Fruit fly (Drosophila melanogaster) whole organism, embryonic: Measurements from ENCODE around the gene shv.

Source experiments
- Awh ChIP-seq: fragments of 200-800 bp; sonication (Bioruptor generic); IDR thresholded peaks from 2 replicates; pipeline ENCODE4, ENCODE4 v1.3.6; 2022; ENCODE audit warnings: missing biosample characterization, missing genetic modification characterization
- CG10209 ChIP-seq: fragments of 200-800 bp; sonication (Bioruptor generic); optimal IDR thresholded peaks from 3 replicates; lab custom pipeline; 2017; ENCODE audit warnings: missing biosample characterization, mild to moderate bottlenecking, missing genetic modification characterization, missing genetic modification reagents
- CG11504 ChIP-seq: fragments of 200-800 bp; sonication (Bioruptor generic); optimal IDR thresholded peaks from 3 replicates; lab custom pipeline; 2019; ENCODE audit warnings: missing biosample characterization, mild to moderate bottlenecking, missing genetic modification characterization, moderate library complexity
- CG12071 ChIP-seq: fragments of 200-800 bp; sonication (Bioruptor generic); optimal IDR thresholded peaks from 3 replicates; lab custom pipeline; 2018; ENCODE audit warnings: missing biosample characterization, mild to moderate bottlenecking, missing genetic modification characterization
- CG12769 ChIP-seq: fragments of 200-800 bp; sonication (Bioruptor generic); optimal IDR thresholded peaks from 2 replicates; lab custom pipeline; 2019; ENCODE audit warnings: missing biosample characterization, mild to moderate bottlenecking, missing genetic modification characterization, moderate library complexity
- CG15696 ChIP-seq: fragments of 200-800 bp; sonication (Bioruptor generic); optimal IDR thresholded peaks from 2 replicates; lab custom pipeline; 2019; ENCODE audit warnings: missing biosample characterization, mild to moderate bottlenecking, missing genetic modification characterization, moderate library complexity
- CG1603 ChIP-seq: fragments of 200-800 bp; sonication (Bioruptor generic); optimal IDR thresholded peaks from 2 replicates; lab custom pipeline; 2019; ENCODE audit warnings: missing biosample characterization, mild to moderate bottlenecking, missing genetic modification characterization, moderate library complexity
- CG16815 ChIP-seq: fragments of 200-800 bp; sonication (Bioruptor generic); optimal IDR thresholded peaks from 3 replicates; lab custom pipeline; 2017; ENCODE audit warnings: missing biosample characterization, mild to moderate bottlenecking, missing genetic modification characterization
- CG17328 ChIP-seq: fragments of 200-800 bp; sonication (Bioruptor generic); IDR thresholded peaks from 2 replicates; pipeline ENCODE4 v1.3.6; 2022; ENCODE audit warnings: missing biosample characterization, missing genetic modification characterization
- CG18599 ChIP-seq: fragments of 200-800 bp; sonication (Bioruptor generic); optimal IDR thresholded peaks from 3 replicates; lab custom pipeline; 2017; ENCODE audit warnings: missing biosample characterization, missing genetic modification characterization, mild to moderate bottlenecking, moderate library complexity, missing genetic modification reagents
- CG2129 ChIP-seq: fragments of 200-800 bp; sonication (Bioruptor generic); IDR thresholded peaks from 2 replicates; pipeline ENCODE4 v1.3.6; 2022; ENCODE audit warnings: missing biosample characterization, missing genetic modification characterization; ENCODE audit not compliant: partially characterized antibody
- CG2678 ChIP-seq: fragments of 200-800 bp; sonication (Bioruptor generic); optimal IDR thresholded peaks from 3 replicates; lab custom pipeline; 2019; ENCODE audit warnings: missing biosample characterization, mild to moderate bottlenecking, missing genetic modification characterization, moderate library complexity
- CG32532 ChIP-seq: fragments of 200-800 bp; sonication (Bioruptor generic); IDR thresholded peaks from 2 replicates; pipeline ENCODE4 v1.3.6; 2022; ENCODE audit warnings: missing biosample characterization, missing genetic modification characterization
- CG34224 ChIP-seq: fragments of 200-800 bp; sonication (Bioruptor generic); IDR thresholded peaks from 3 replicates; pipeline ENCODE4 v1.3.6; 2022; ENCODE audit warnings: missing biosample characterization, missing genetic modification characterization; ENCODE audit not compliant: partially characterized antibody
- CG5953 ChIP-seq: fragments of 200-800 bp; sonication (Bioruptor generic); IDR thresholded peaks from 2 replicates; pipeline ENCODE4 v1.3.6; 2022; ENCODE audit warnings: missing biosample characterization, missing genetic modification characterization
- CG6683 ChIP-seq: fragments of 200-800 bp; sonication (Bioruptor generic); optimal IDR thresholded peaks from 2 replicates; lab custom pipeline; 2017; ENCODE audit warnings: missing biosample characterization, mild to moderate bottlenecking, missing genetic modification characterization, missing genetic modification reagents
- CG7786 ChIP-seq: fragments of 200-800 bp; sonication (Bioruptor generic); optimal IDR thresholded peaks from 2 replicates; lab custom pipeline; 2016; ENCODE audit warnings: missing biosample characterization, missing genetic modification characterization
- CG8281 ChIP-seq: fragments of 200-800 bp; sonication (Bioruptor generic); optimal IDR thresholded peaks from 2 replicates; lab custom pipeline; 2018; ENCODE audit warnings: missing biosample characterization, mild to moderate bottlenecking, missing genetic modification characterization, moderate library complexity
- CG8290 ChIP-seq, 3 experiments: fragments of 200-800 bp; sonication (Bioruptor generic); optimal IDR thresholded peaks; 2 replicates each; lab custom pipeline; 2016 to 2019; ENCODE audit warnings: missing biosample characterization in 3 of 3, missing genetic modification characterization in 3 of 3, mild to moderate bottlenecking in 2 of 3, moderate library complexity in 1 of 3
- CG9876 ChIP-seq: fragments of 200-800 bp; sonication (Bioruptor generic); optimal IDR thresholded peaks from 2 replicates; lab custom pipeline; 2016; ENCODE audit warnings: missing biosample characterization, missing genetic modification characterization
- D ChIP-seq, 2 experiments: fragments of 200-800 bp in 1 of 2; fragments of >200 bp in 1 of 2; sonication (Bioruptor generic) in 1 of 2; optimal IDR thresholded peaks; 2 replicates in 1 of 2; 3 replicates in 1 of 2; lab custom pipeline; 2017; ENCODE audit warnings: mild to moderate bottlenecking in 1 of 2, missing biosample characterization in 1 of 2, missing genetic modification characterization in 1 of 2, missing genetic modification reagents in 1 of 2
- D19B ChIP-seq: fragments of 200-800 bp; sonication (Bioruptor generic); optimal IDR thresholded peaks from 2 replicates; lab custom pipeline; 2017; ENCODE audit warnings: missing biosample characterization, mild to moderate bottlenecking, missing genetic modification characterization
- Doc2 ChIP-seq: fragments of 200-800 bp; sonication (Bioruptor generic); IDR thresholded peaks from 2 replicates; pipeline ENCODE4 v1.3.6; 2022; ENCODE audit warnings: missing biosample characterization, missing genetic modification characterization
- GATAe ChIP-seq: fragments of 200-800 bp; sonication (Bioruptor generic); conservative IDR thresholded peaks from 2 replicates; pipeline ENCODE4 v1.3.6; 2022; ENCODE audit warnings: missing biosample characterization, missing genetic modification characterization
- HHEX ChIP-seq: fragments of 200-800 bp; sonication (Bioruptor generic); optimal IDR thresholded peaks from 3 replicates; lab custom pipeline; 2017; ENCODE audit warnings: missing biosample characterization, mild to moderate bottlenecking, missing genetic modification characterization, missing genetic modification reagents
- Hand ChIP-seq: fragments of 200-800 bp; sonication (Bioruptor generic); optimal IDR thresholded peaks from 2 replicates; lab custom pipeline; 2017; ENCODE audit warnings: mild to moderate bottlenecking, missing biosample characterization, missing genetic modification reagents, missing genetic modification characterization
- Hr3 ChIP-seq: fragments of 200-800 bp; sonication (Bioruptor generic); optimal IDR thresholded peaks from 3 replicates; lab custom pipeline; 2016; ENCODE audit warnings: missing biosample characterization, missing genetic modification characterization
- Hsf ChIP-seq: fragments of 200-800 bp; sonication (Bioruptor generic); optimal IDR thresholded peaks from 3 replicates; lab custom pipeline; 2016; ENCODE audit warnings: missing biosample characterization, missing genetic modification characterization
- Max ChIP-seq: fragments of 200-800 bp; sonication (Bioruptor generic); optimal IDR thresholded peaks from 2 replicates; lab custom pipeline; 2016; ENCODE audit warnings: missing biosample characterization, mild to moderate bottlenecking, missing genetic modification characterization
- NFAT ChIP-seq: fragments of 200-800 bp; sonication (Bioruptor generic); IDR thresholded peaks from 2 replicates; pipeline ENCODE4 v1.3.6; 2022; ENCODE audit warnings: missing biosample characterization, missing genetic modification characterization
- Sox102F ChIP-seq: fragments of 200-800 bp; sonication (Bioruptor generic); optimal IDR thresholded peaks from 2 replicates; lab custom pipeline; 2018; ENCODE audit warnings: missing biosample characterization, mild to moderate bottlenecking, missing genetic modification characterization, moderate library complexity
- Vsx1 ChIP-seq: fragments of 200-800 bp; sonication (Bioruptor generic); optimal IDR thresholded peaks from 2 replicates; lab custom pipeline; 2017; ENCODE audit warnings: missing biosample characterization, mild to moderate bottlenecking, missing genetic modification characterization, missing genetic modification reagents
- Xbp1 ChIP-seq: fragments of 200-800 bp; sonication (Bioruptor generic); optimal IDR thresholded peaks from 3 replicates; lab custom pipeline; 2016; ENCODE audit warnings: missing biosample characterization, mild to moderate bottlenecking, missing genetic modification characterization
- bigmax ChIP-seq: fragments of 200-800 bp; sonication (Bioruptor generic); optimal IDR thresholded peaks from 2 replicates; lab custom pipeline; 2018; ENCODE audit warnings: missing biosample characterization, mild to moderate bottlenecking, missing genetic modification characterization
- br ChIP-seq: fragments of >200 bp; optimal IDR thresholded peaks from 2 replicates; lab custom pipeline; 2017
- caup ChIP-seq: fragments of 200-800 bp; sonication (Bioruptor generic); optimal IDR thresholded peaks from 3 replicates; lab custom pipeline; 2017; ENCODE audit warnings: missing biosample characterization, mild to moderate bottlenecking, missing genetic modification characterization, moderate library complexity; ENCODE audit not compliant: severe bottlenecking
- crol ChIP-seq: fragments of 200-800 bp; sonication (Bioruptor generic); IDR thresholded peaks from 2 replicates; pipeline ENCODE4 v1.3.6; 2022; ENCODE audit warnings: missing biosample characterization, missing genetic modification characterization
- dpn ChIP-seq, 2 experiments: fragments of 200-800 bp; sonication (Bioruptor generic); optimal IDR thresholded peaks; 3 replicates each; lab custom pipeline; 2016; ENCODE audit warnings: missing biosample characterization in 2 of 2, missing genetic modification characterization in 2 of 2
- ems ChIP-seq: fragments of 200-800 bp; sonication (Bioruptor generic); optimal IDR thresholded peaks from 3 replicates; lab custom pipeline; 2016; ENCODE audit warnings: missing biosample characterization, missing genetic modification characterization
- fu2 ChIP-seq: fragments of 200-800 bp; sonication (Bioruptor generic); optimal IDR thresholded peaks from 2 replicates; lab custom pipeline; 2016; ENCODE audit warnings: missing biosample characterization, missing genetic modification characterization
- ken ChIP-seq: fragments of 200-800 bp; sonication (Bioruptor generic); IDR thresholded peaks from 3 replicates; pipeline ENCODE4 v1.3.6; 2022; ENCODE audit warnings: missing biosample characterization, missing genetic modification characterization
- lab ChIP-seq: fragments of 200-800 bp; sonication (Bioruptor generic); optimal IDR thresholded peaks from 3 replicates; lab custom pipeline; 2017; ENCODE audit warnings: missing biosample characterization, missing genetic modification characterization, mild to moderate bottlenecking, moderate library complexity, missing genetic modification reagents
- otp ChIP-seq: fragments of 200-800 bp; sonication (Bioruptor generic); IDR thresholded peaks from 3 replicates; pipeline ENCODE4, ENCODE4 v1.3.6; 2022; ENCODE audit warnings: missing biosample characterization, missing genetic modification characterization
- prd ChIP-seq, 3 experiments: fragments of >200 bp in 2 of 3; fragments of 200-800 bp in 1 of 3; sonication (Bioruptor generic) in 1 of 3; optimal IDR thresholded peaks in 2 of 3; IDR thresholded peaks in 1 of 3; 2 replicates in 2 of 3; 3 replicates in 1 of 3; pipeline versions ENCODE4 v1.3.6 to Lab custom; 2017 to 2022; ENCODE audit warnings: missing biosample characterization in 1 of 3, missing genetic modification characterization in 1 of 3
- sob ChIP-seq: fragments of 200-800 bp; sonication (Bioruptor generic); IDR thresholded peaks from 2 replicates; pipeline ENCODE4 v1.3.6; 2022; ENCODE audit warnings: missing biosample characterization, missing genetic modification characterization
- wor ChIP-seq: fragments of 200-800 bp; sonication (Bioruptor generic); IDR thresholded peaks from 2 replicates; pipeline ENCODE4 v1.3.6; 2022; ENCODE audit warnings: missing biosample characterization, missing genetic modification characterization
- zfh2 ChIP-seq: fragments of 200-800 bp; sonication (Bioruptor generic); optimal IDR thresholded peaks from 2 replicates; lab custom pipeline; 2016; ENCODE audit warnings: missing biosample characterization, missing genetic modification characterization

The shv gene

DNA sequence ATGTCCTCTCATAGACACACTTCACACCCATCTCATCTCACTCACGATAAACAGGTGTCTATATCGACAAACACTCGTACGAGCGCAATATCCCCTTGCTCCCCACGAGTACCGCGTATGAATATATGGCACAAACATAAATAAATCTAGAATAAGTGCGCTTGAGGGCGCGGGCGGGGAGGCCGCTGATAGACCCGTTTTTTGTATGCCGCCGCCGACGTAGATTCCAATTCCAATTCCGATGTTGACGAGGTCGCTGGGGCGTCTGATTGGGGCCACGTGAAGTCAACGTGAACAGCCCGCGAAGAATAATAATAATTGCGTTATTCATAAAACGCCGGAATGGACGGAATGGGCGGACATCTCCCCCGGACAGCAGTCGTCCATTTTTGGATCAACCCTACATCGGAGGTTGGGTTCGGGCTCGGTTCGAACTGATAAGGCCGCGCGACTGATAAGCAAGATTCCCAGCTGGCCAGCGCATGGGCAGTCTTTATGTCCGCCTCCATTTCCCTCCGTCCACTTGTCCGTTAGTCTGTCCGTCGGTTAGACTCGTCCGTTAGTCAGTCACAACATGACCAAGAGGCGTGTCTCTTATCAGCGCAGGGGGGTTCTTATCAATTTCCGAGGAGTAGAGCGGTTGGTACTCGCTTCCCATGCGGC, 31.5 kb downstream of the shv start (continued):
- TF ChIP-seq NFAT (peak; percentile 51; the same call in 1 of the 2 replicates), CG8281 (tag; lab: Kevin White, UChicago) (no peak), caup (GFP tag; lab: Kevin White, UChicago) (peak; percentile 69), Vsx1 (GFP tag; lab: Kevin White, UChicago) (no peak), CG18599 (GFP tag; lab: Kevin White, UChicago) (peak; percentile 69), Xbp1 (GFP tag; lab: Kevin White, UChicago) (no peak), wor (GFP tag; lab: Robert Waterston, UW) (no peak), lab (GFP tag; lab: Kevin White, UChicago) (peak; percentile 75), ems (GFP tag; lab: Kevin White, UChicago) (no peak), D (optimal IDR thresholded peaks at IDR 0.05; lab: Kevin White, UChicago) (no peak), D (GFP tag; optimal IDR thresholded peaks at IDR 0.05; lab: Kevin White, UChicago) (no peak), GATAe (GFP tag; lab: Robert Waterston, UW) (peak; percentile 50), CG9876 (GFP tag; lab: Kevin White, UChicago) (no peak), CG5953 (GFP tag; lab: Robert Waterston, UW) (0 out of 2 replicates have a peak, but pooled peaks have one; percentile 55), CG7786 (peak; percentile 46), CG17328 (GFP tag; lab: Robert Waterston, UW) (peak; percentile 21; the same call in 1 of the 2 replicates), CG11504 (tag; lab: Kevin White, UChicago) (peak; percentile 25), Hsf (GFP tag; lab: Kevin White, UChicago) (no peak), CG16815 (GFP tag; lab: Kevin White, UChicago) (no peak), CG8290 (GFP tag; optimal IDR thresholded peaks at IDR 0.05; lab: Kevin White, UChicago) (no peak), CG8290 (tag; optimal IDR thresholded peaks at IDR 0.05; lab: Kevin White, UChicago) (peak in 1 of 2 experiments; percentile 72), otp (GFP tag; lab: Robert Waterston, UW) (no peak), Sox102F (peak; percentile 6), Awh (GFP tag; lab: Robert Waterston, UW) (no peak), CG10209 (GFP tag; lab: Kevin White, UChicago) (peak; percentile 90), D19B (GFP tag; lab: Kevin White, UChicago) (peak; percentile 59), br (lab: Kevin White, UChicago) (no peak), CG2129 (no peak), Hand (GFP tag; lab: Kevin White, UChicago) (peak; percentile 70), crol (GFP tag; lab: Robert Waterston, UW) (peak; percentile 96), CG32532 (GFP tag; lab: Robert Waterston, UW) (peak; percentile 66), CG2678 (tag; lab: Kevin White, UChicago) (peak; percentile 59), CG1603 (tag; lab: Kevin White, UChicago) (peak; percentile 26), CG12071 (GFP tag; lab: Kevin White, UChicago) (peak; percentile 41), CG15696 (tag; lab: Kevin White, UChicago) (no peak), CG6683 (GFP tag; lab: Kevin White, UChicago) (peak; percentile 26), Hr3 (GFP tag; lab: Kevin White, UChicago) (peak; percentile 13), sob (GFP tag; lab: Robert Waterston, UW) (0 out of 2 replicates have a peak, but pooled peaks have one; percentile 33), fu2 (GFP tag; lab: Kevin White, UChicago) (no peak), Doc2 (GFP tag; lab: Robert Waterston, UW) (no peak), CG12769 (tag; lab: Kevin White, UChicago) (peak; percentile 99), prd (optimal IDR thresholded peaks at IDR 0.05; lab: Kevin White, UChicago) (no peak), prd (GFP tag; IDR thresholded peaks at IDR 0.05; lab: Robert Waterston, UW) (no peak), zfh2 (GFP tag; lab: Kevin White, UChicago) (peak; percentile 30), ken (GFP tag; lab: Robert Waterston, UW) (no peak), CG34224 (GFP tag; lab: Robert Waterston, UW) (peak; percentile 41; the same call in 1 of the 3 replicates), Max (GFP tag; lab: Kevin White, UChicago) (no peak), HHEX (GFP tag; lab: Kevin White, UChicago) (peak; percentile 66), dpn (GFP tag; optimal IDR thresholded peaks at IDR 0.05; lab: Kevin White, UChicago) (no peak), bigmax (GFP tag; lab: Kevin White, UChicago) (peak; percentile 12)
